Worm (Caenorhabditis elegans): ENCODE measurements around the gene hpo-31.

DNA sequence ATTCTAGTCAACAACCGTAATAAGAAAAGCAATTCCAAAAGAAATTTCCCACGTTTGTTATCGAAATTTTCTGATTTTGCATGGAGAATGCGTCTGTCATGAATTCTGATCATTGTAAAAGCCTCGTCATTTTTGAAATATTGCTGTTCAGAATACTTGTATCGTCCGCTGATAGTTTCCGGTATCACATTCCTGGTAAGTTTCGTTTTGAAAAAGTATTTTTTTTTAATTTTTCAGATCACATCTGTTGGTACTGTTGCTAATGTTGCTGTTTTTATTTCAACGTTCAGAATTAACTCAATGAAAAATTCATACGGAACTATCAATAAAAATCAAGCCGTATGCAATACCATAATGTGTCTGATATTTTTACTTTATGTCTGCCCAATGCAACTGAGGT, 18.1 kb downstream of the hpo-31 start, which contains the start of gene srx-17:
- TF ChIP-seq elt-4 (tag; optimal IDR thresholded peaks at IDR 0.05) (no peak), nhr-232 (tag; optimal IDR thresholded peaks at IDR 0.05) (no peak), ceh-45 (GFP tag; IDR thresholded peaks at IDR 0.05) (no peak), tbx-2 (tag; optimal IDR thresholded peaks at IDR 0.05) (no peak), ceh-2 (tag; optimal IDR thresholded peaks at IDR 0.05) (no peak), fkh-6 (tag; optimal IDR thresholded peaks at IDR 0.05) (no peak), unc-55 (GFP tag; optimal IDR thresholded peaks at IDR 0.05) (no peak), ceh-14 (tag; optimal IDR thresholded peaks at IDR 0.05) (no peak), C38D4.7 (GFP tag; optimal IDR thresholded peaks at IDR 0.05) (no peak), eyg-1 (tag; optimal IDR thresholded peaks at IDR 0.05) (no peak), pha-4 (tag; optimal IDR thresholded peaks at IDR 0.05) (no peak), Y22D7AL.16 (tag; optimal IDR thresholded peaks at IDR 0.05) (no peak), ceh-18 (tag; optimal IDR thresholded peaks at IDR 0.05) (no peak)
